Fruit fly (Drosophila melanogaster): ENCODE results near the gene CG15546.

DNA sequence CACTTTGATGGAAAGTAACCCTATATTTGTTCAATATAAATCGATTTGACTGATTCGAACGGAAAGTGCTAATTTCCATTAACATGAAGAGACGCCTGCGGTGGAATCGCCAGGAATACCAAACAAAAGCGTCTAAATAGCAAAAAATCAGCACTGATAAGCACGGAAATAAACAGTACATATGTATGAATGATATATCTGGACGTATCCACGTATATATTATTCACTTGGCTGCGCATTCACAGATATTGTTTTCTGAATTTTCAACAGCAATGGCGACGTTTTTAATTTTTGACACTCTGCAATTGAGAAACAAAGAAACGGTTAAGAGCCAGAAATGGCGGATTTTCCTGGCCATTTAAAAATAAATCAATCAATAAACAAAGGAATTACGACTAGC is 11.3 kb upstream of the CG15546 start:
- TF ChIP-seq EcR (GFP tag; optimal IDR thresholded peaks at IDR 0.05) (no peak), psq (optimal IDR thresholded peaks at IDR 0.05) (no peak), pan (optimal IDR thresholded peaks at IDR 0.05) (no peak), usp (GFP tag; optimal IDR thresholded peaks at IDR 0.05) (no peak), CG8478 (optimal IDR thresholded peaks at IDR 0.05) (no peak), Dll (optimal IDR thresholded peaks at IDR 0.05) (no peak)
